Worm (Caenorhabditis elegans) whole organism, young adult: ENCODE data around the gene spe-6.

ENCODE experiments used
- F33H1.4 ChIP-seq: fragments of 200-800 bp; sonication (Bioruptor generic); IDR thresholded peaks from 2 replicates; pipeline ENCODE4 v1.3.6; 2022; ENCODE audit warnings: missing genetic modification reagents, missing genetic modification characterization, missing compliant biosample characterization
- K11D2.4 ChIP-seq: fragments of 200-800 bp; sonication (Bioruptor generic); IDR thresholded peaks from 2 replicates; pipeline ENCODE4 v1.3.6; 2022; ENCODE audit warnings: missing genetic modification reagents, missing genetic modification characterization, missing compliant biosample characterization
- Y95B8A.8 ChIP-seq: fragments of 200-800 bp; sonication (Bioruptor generic); IDR thresholded peaks from 2 replicates; pipeline ENCODE4 v1.3.6; 2022; ENCODE audit warnings: missing genetic modification reagents, missing genetic modification characterization, missing compliant biosample characterization
- ceh-40 ChIP-seq: fragments of 200-800 bp; sonication (Bioruptor generic); IDR thresholded peaks from 2 replicates; pipeline ENCODE4 v1.3.6; 2022; ENCODE audit warnings: missing genetic modification characterization, missing compliant biosample characterization
- dpl-1 ChIP-seq: fragments of 150-350 bp; optimal IDR thresholded peaks from 2 replicates; lab custom pipeline; 2014; ENCODE audit warnings: missing biosample characterization, missing genetic modification reagents, missing genetic modification characterization
- efl-1 ChIP-seq: fragments of 150-350 bp; optimal IDR thresholded peaks from 2 replicates; lab custom pipeline; 2014; ENCODE audit warnings: missing biosample characterization, missing genetic modification reagents, missing genetic modification characterization
- lin-35 ChIP-seq, 3 experiments: fragments of 150-350 bp in 2 of 3; sonication (generic microtip) in 1 of 3; optimal IDR thresholded peaks; 2 replicates each; lab custom pipeline; 2014 to 2018; ENCODE audit warnings: missing biosample characterization in 3 of 3, missing genetic modification characterization in 3 of 3, missing genetic modification reagents in 3 of 3
- mxl-1 ChIP-seq: sonication (generic microtip); optimal IDR thresholded peaks from 2 replicates; lab custom pipeline; 2016; ENCODE audit warnings: missing genetic modification characterization, missing compliant biosample characterization
- nfya-1 ChIP-seq: sonication (generic microtip); optimal IDR thresholded peaks from 2 replicates; lab custom pipeline; 2017; ENCODE audit warnings: antibody characterized with exemption, missing compliant biosample characterization, missing genetic modification characterization, borderline replicate concordance; ENCODE audit not compliant: insufficient read depth
- repo-1 ChIP-seq: sonication (generic microtip); optimal IDR thresholded peaks from 2 replicates; lab custom pipeline; 2017; ENCODE audit warnings: mild to moderate bottlenecking, missing genetic modification characterization, missing compliant biosample characterization
- snpc-4 ChIP-seq, 5 experiments: fragments of 150-350 bp in 1 of 5; sonication (generic microtip) in 4 of 5; optimal IDR thresholded peaks; 2 replicates each; lab custom pipeline; 2014 to 2018; ENCODE audit warnings: missing genetic modification characterization in 5 of 5, missing biosample characterization in 3 of 5, antibody characterized with exemption in 2 of 5, mild to moderate bottlenecking in 2 of 5, missing compliant biosample characterization in 2 of 5, missing genotype in 2 of 5, moderate library complexity in 2 of 5, missing genetic modification reagents in 1 of 5
- unc-62 ChIP-seq: fragments of 150-350 bp; optimal IDR thresholded peaks from 2 replicates; lab custom pipeline; 2014; ENCODE audit warnings: missing biosample characterization, missing genetic modification reagents, missing genetic modification characterization

DNA sequence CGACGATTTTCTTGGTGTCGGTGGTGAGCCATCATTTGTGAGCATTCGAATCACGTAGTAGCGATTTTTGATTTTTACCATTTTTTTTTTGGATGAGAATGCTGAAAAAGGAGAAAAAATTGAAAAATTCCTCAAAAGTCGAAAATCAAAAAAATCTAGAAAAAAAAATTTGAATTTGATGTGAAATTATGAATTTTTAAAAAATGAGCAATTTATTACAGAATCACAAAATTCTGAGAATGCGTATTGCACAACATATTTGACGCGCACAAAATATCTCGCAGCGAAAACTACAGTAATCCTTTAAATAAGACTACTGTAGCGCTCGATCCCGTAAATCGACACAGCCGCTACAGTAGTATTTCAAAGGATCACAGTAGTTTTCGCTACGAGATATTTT is 18.0 kb upstream of the spe-6 start, which contains the start of gene popl-5:
- TF ChIP-seq mxl-1 (tag; lab: Kevin White, UChicago) (no peak), F33H1.4 (no peak), K11D2.4 (no peak), repo-1 (tag; lab: Kevin White, UChicago) (no peak), dpl-1 (GFP tag; lab: Kevin White, UChicago) (no peak), Y95B8A.8 (GFP tag; lab: Robert Waterston, UW) (no peak), efl-1 (GFP tag; lab: Kevin White, UChicago) (no peak), ceh-40 (GFP tag; lab: Robert Waterston, UW) (no peak), unc-62 (no peak), snpc-4 (GFP tag; optimal IDR thresholded peaks at IDR 0.05; lab: Kevin White, UChicago) (no peak), snpc-4 (tag; optimal IDR thresholded peaks at IDR 0.05; lab: Kevin White, UChicago) (no peak), nfya-1 (tag; lab: Kevin White, UChicago) (no peak), lin-35 (GFP tag; optimal IDR thresholded peaks at IDR 0.05; lab: Kevin White, UChicago) (no peak)
